Worm (Caenorhabditis elegans) whole organism, L4 larva: ENCODE measurements around the gene F26F2.3.
A peak's percentile ranks its signal among the peaks of the same experiment; 100 is the strongest.

Source experiments
- D1046.2 ChIP-seq: fragments of 200-800 bp; sonication (Bioruptor generic); IDR thresholded peaks from 2 replicates; pipeline ENCODE4 v1.3.6; 2022; ENCODE audit warnings: missing genetic modification characterization, missing compliant biosample characterization
- F44E2.7 ChIP-seq: fragments of 200-800 bp; sonication (Bioruptor generic); IDR thresholded peaks from 2 replicates; pipeline ENCODE4 v2.1.2; 2022; ENCODE audit warnings: missing genetic modification characterization, missing compliant biosample characterization
- F49E8.2 ChIP-seq: sonication (generic microtip); optimal IDR thresholded peaks from 2 replicates; lab custom pipeline; 2016; ENCODE audit warnings: missing compliant biosample characterization, mild to moderate bottlenecking, missing genetic modification characterization, borderline replicate concordance
- T26A8.4 ChIP-seq: fragments of 200-800 bp; sonication (Bioruptor generic); IDR thresholded peaks from 2 replicates; pipeline ENCODE4 v1.3.6; 2022; ENCODE audit warnings: missing genetic modification characterization, missing compliant biosample characterization
- Y48G9A.11 ChIP-seq: fragments of 200-800 bp; sonication (Bioruptor generic); IDR thresholded peaks from 2 replicates; pipeline ENCODE4 v1.3.6; 2022; ENCODE audit warnings: missing genetic modification reagents, missing genetic modification characterization, missing compliant biosample characterization
- Y5F2A.4 ChIP-seq: fragments of 200-800 bp; sonication (Bioruptor generic); optimal IDR thresholded peaks from 2 replicates; lab custom pipeline; 2018; ENCODE audit warnings: mild to moderate bottlenecking, missing genetic modification characterization, missing compliant biosample characterization
- Y75B8A.6 ChIP-seq: fragments of 200-800 bp; sonication (Bioruptor generic); IDR thresholded peaks from 2 replicates; pipeline ENCODE4 v1.3.6; 2022; ENCODE audit warnings: missing genetic modification reagents, missing genetic modification characterization, missing compliant biosample characterization
- ZK337.2 ChIP-seq: fragments of 200-800 bp; sonication (Bioruptor generic); IDR thresholded peaks from 2 replicates; pipeline ENCODE4 v1.3.6; 2022; ENCODE audit warnings: missing genetic modification reagents, missing genetic modification characterization, missing compliant biosample characterization
- aha-1 ChIP-seq: fragments of 150-350 bp; peaks from one replicate; lab custom pipeline; 2014; ENCODE audit warnings: missing biosample characterization, missing genetic modification characterization
- aly-2 ChIP-seq: sonication (generic microtip); optimal IDR thresholded peaks from 2 replicates; lab custom pipeline; 2018; ENCODE audit warnings: missing biosample characterization, missing genetic modification characterization
- ceh-32 ChIP-seq: sonication (generic microtip); optimal IDR thresholded peaks from 2 replicates; lab custom pipeline; 2016; ENCODE audit warnings: mild to moderate bottlenecking, missing genetic modification characterization, missing compliant biosample characterization; ENCODE audit not compliant: poor library complexity
- ceh-44 ChIP-seq: fragments of 200-800 bp; sonication (Bioruptor generic); IDR thresholded peaks from 2 replicates; pipeline ENCODE4 v1.3.6; 2022; ENCODE audit warnings: missing genetic modification reagents, missing genetic modification characterization, missing compliant biosample characterization
- ceh-82 ChIP-seq: sonication (generic microtip); optimal IDR thresholded peaks from 2 replicates; lab custom pipeline; 2017; ENCODE audit warnings: missing biosample characterization, missing genetic modification characterization
- ctbp-1 ChIP-seq: fragments of 200-800 bp; sonication (Bioruptor generic); IDR thresholded peaks from 2 replicates; pipeline ENCODE4 v1.3.6; 2022; ENCODE audit warnings: missing genetic modification reagents, missing genetic modification characterization, missing compliant biosample characterization
- daf-12 ChIP-seq: fragments of 150-350 bp; optimal IDR thresholded peaks from 2 replicates; lab custom pipeline; 2014; ENCODE audit warnings: missing biosample characterization, missing genetic modification reagents, missing genetic modification characterization
- dmd-8 ChIP-seq: fragments of 200-800 bp; sonication (Bioruptor generic); IDR thresholded peaks from 2 replicates; pipeline ENCODE4 v1.3.6; 2022; ENCODE audit warnings: missing genetic modification characterization, missing compliant biosample characterization
- dmd-9 ChIP-seq: fragments of 200-800 bp; sonication (Bioruptor generic); IDR thresholded peaks from 2 replicates; pipeline ENCODE4 v1.3.6; 2022; ENCODE audit warnings: missing genetic modification reagents, missing genetic modification characterization, missing compliant biosample characterization
- egl-43 ChIP-seq: fragments of 200-800 bp; sonication (Bioruptor generic); IDR thresholded peaks from 2 replicates; pipeline ENCODE4 v1.3.6; 2022; ENCODE audit warnings: missing genetic modification reagents, missing genetic modification characterization, missing compliant biosample characterization
- fkh-10 ChIP-seq: fragments of 150-350 bp; optimal IDR thresholded peaks from 2 replicates; lab custom pipeline; 2014; ENCODE audit warnings: missing biosample characterization, missing genetic modification reagents, missing genetic modification characterization
- gei-8 ChIP-seq: fragments of 200-800 bp; sonication (Bioruptor generic); optimal IDR thresholded peaks from 2 replicates; lab custom pipeline; 2018; ENCODE audit warnings: mild to moderate bottlenecking, missing genetic modification characterization, missing compliant biosample characterization
- lin-1 ChIP-seq: fragments of 200-800 bp; sonication (Bioruptor generic); IDR thresholded peaks from 2 replicates; pipeline ENCODE4 v1.3.6; 2022; ENCODE audit warnings: missing genetic modification reagents, missing genetic modification characterization, missing compliant biosample characterization
- lin-15B ChIP-seq: fragments of 150-350 bp; sonication (generic microtip); optimal IDR thresholded peaks from 3 replicates; lab custom pipeline; 2014; ENCODE audit warnings: missing biosample characterization, missing genetic modification characterization
- madf-5 ChIP-seq, 2 experiments: fragments of 200-800 bp; sonication (Bioruptor generic); IDR thresholded peaks; 2 replicates each; pipeline ENCODE4 v1.3.6; 2022; ENCODE audit warnings: missing compliant biosample characterization in 2 of 2, missing genetic modification characterization in 2 of 2
- mep-1 ChIP-seq: fragments of 150-350 bp; sonication (generic microtip); optimal IDR thresholded peaks from 3 replicates; lab custom pipeline; 2014; ENCODE audit warnings: missing biosample characterization, missing genetic modification characterization
- nhr-102 ChIP-seq: sonication (generic microtip); optimal IDR thresholded peaks from 2 replicates; lab custom pipeline; 2016; ENCODE audit warnings: mild to moderate bottlenecking, missing genetic modification characterization, moderate library complexity, missing compliant biosample characterization
- nhr-237 ChIP-seq: sonication (generic microtip); optimal IDR thresholded peaks from 2 replicates; lab custom pipeline; 2017; ENCODE audit warnings: missing biosample characterization, missing genetic modification characterization
- nhr-25 ChIP-seq: sonication (generic microtip); optimal IDR thresholded peaks from 2 replicates; lab custom pipeline; 2017; ENCODE audit warnings: missing genetic modification characterization, mild to moderate bottlenecking, missing compliant biosample characterization, antibody characterized with exemption, moderate library complexity, borderline replicate concordance; ENCODE audit not compliant: insufficient read depth
- nhr-42 ChIP-seq: fragments of 200-800 bp; sonication (Bioruptor generic); IDR thresholded peaks from 2 replicates; pipeline ENCODE4 v1.3.6; 2022; ENCODE audit warnings: missing genetic modification characterization, missing compliant biosample characterization
- nhr-48 ChIP-seq: sonication (generic microtip); optimal IDR thresholded peaks from 2 replicates; lab custom pipeline; 2016; ENCODE audit warnings: mild to moderate bottlenecking, missing genetic modification characterization, missing compliant biosample characterization
- nhr-77 ChIP-seq: fragments of 150-350 bp; optimal IDR thresholded peaks from 2 replicates; lab custom pipeline; 2014; ENCODE audit warnings: missing biosample characterization, missing genetic modification characterization
- sdz-12 ChIP-seq: fragments of 200-800 bp; sonication (Bioruptor generic); optimal IDR thresholded peaks from 2 replicates; lab custom pipeline; 2018; ENCODE audit warnings: mild to moderate bottlenecking, missing genetic modification characterization, missing compliant biosample characterization
- set-16 ChIP-seq: fragments of 200-800 bp; sonication (Bioruptor generic); IDR thresholded peaks from 2 replicates; pipeline ENCODE4 v1.3.6; 2022; ENCODE audit warnings: missing genetic modification reagents, missing genetic modification characterization, missing compliant biosample characterization
- tra-1 ChIP-seq: fragments of 200-800 bp; sonication (Bioruptor generic); IDR thresholded peaks from 2 replicates; pipeline ENCODE4 v1.3.6; 2022; ENCODE audit warnings: missing genetic modification reagents, missing genetic modification characterization, missing compliant biosample characterization
- unc-62 ChIP-seq, 3 experiments: fragments of 150-350 bp in 1 of 3; sonication (generic microtip); optimal IDR thresholded peaks in 2 of 3; peaks in 1 of 3; 1 replicate in 1 of 3; 2 replicates in 2 of 3; lab custom pipeline; 2014 to 2017; ENCODE audit warnings: missing biosample characterization in 3 of 3, missing genetic modification characterization in 3 of 3, missing genetic modification reagents in 3 of 3, missing genotype in 1 of 3
- zfp-3 ChIP-seq: fragments of 200-800 bp; sonication (Bioruptor generic); conservative IDR thresholded peaks from 2 replicates; pipeline ENCODE4 v1.3.6; 2022; ENCODE audit warnings: missing genetic modification reagents, missing genetic modification characterization, missing compliant biosample characterization

The F26F2.3 gene

ce11 chrV:20604606-20605155, 38.3 kb upstream of the F26F2.3 start, which contains the start of gene ttr-57:
TSS of gene ttr-57 (plus strand) at chrV:20605105.
- TF ChIP-seq F44E2.7 (0 out of 2 replicates have a peak, but pooled peaks have one; percentile 69), egl-43 (0 out of 2 replicates have a peak, but pooled peaks have one; percentile 36), aly-2 (no peak), nhr-42 (GFP tag; lab: Robert Waterston, UW) (0 out of 2 replicates have a peak, but pooled peaks have one; percentile 35), Y75B8A.6 (GFP tag; lab: Robert Waterston, UW) (no peak), set-16 (GFP tag; lab: Robert Waterston, UW) (peak; percentile 86)

- no peak for TF ChIP-seq F49E8.2 (tag; lab: Kevin White, UChicago)
- TF ChIP-seq unc-62 (GFP tag; optimal IDR thresholded peaks at IDR 0.05 in 1 of 2; lab: Kevin White, UChicago): peak in 1 of 2 experiments; percentile 14
- TF ChIP-seq unc-62 (tag; optimal IDR thresholded peaks at IDR 0.05; lab: Kevin White, UChicago): no peak
These were observed 36.7 kb upstream of the F26F2.3 start, which contains the start of gene ttr-11 for ce11 chrV:20603014-20603413. TSS of gene ttr-11 (plus strand) at chrV:20603314.

ce11 chrV:20600704-20601103, 34.4 kb upstream of the F26F2.3 start:
- TF ChIP-seq F44E2.7: 0 out of 2 replicates have a peak, but pooled peaks have one; percentile 31
- peak; percentile 76; the same call in 1 of the 2 replicates for TF ChIP-seq set-16 (GFP tag; lab: Robert Waterston, UW)
- TF ChIP-seq nhr-237 (tag; lab: Kevin White, UChicago): no peak
- TF ChIP-seq, all 104 proteins: peak for 2

- TF ChIP-seq ZK337.2 (GFP tag; lab: Robert Waterston, UW) (no peak), sdz-12 (GFP tag; lab: Kevin White, UChicago) (no peak), lin-15B (tag; lab: Kevin White, UChicago) (no peak), dmd-8 (GFP tag; lab: Robert Waterston, UW) (no peak), ctbp-1 (no peak), aha-1 (tag; lab: Kevin White, UChicago) (no peak), lin-1 (GFP tag; lab: Robert Waterston, UW) (no peak), ceh-32 (tag; lab: Kevin White, UChicago) (no peak)
These were observed 33.4 kb upstream of the F26F2.3 start, which contains the start of gene col-163 for ce11 chrV:20599795-20600194. TSS of gene col-163 (plus strand) at chrV:20600095.

- TF ChIP-seq madf-5 (GFP tag; IDR thresholded peaks at IDR 0.05; lab: Robert Waterston, UW): no peak
- TF ChIP-seq zfp-3 (GFP tag; lab: Robert Waterston, UW): no peak
- TF ChIP-seq nhr-48 (tag; lab: Kevin White, UChicago): no peak
- TF ChIP-seq Y48G9A.11 (GFP tag; lab: Robert Waterston, UW): no peak
- TF ChIP-seq nhr-237 (tag; lab: Kevin White, UChicago): no peak
- TF ChIP-seq Y5F2A.4 (GFP tag; lab: Kevin White, UChicago): no peak
- TF ChIP-seq nhr-102 (tag; lab: Kevin White, UChicago): no peak
- no peak for TF ChIP-seq nhr-77 (tag; lab: Kevin White, UChicago)
- TF ChIP-seq dmd-9 (GFP tag; lab: Robert Waterston, UW): no peak
- TF ChIP-seq daf-12 (tag; lab: Kevin White, UChicago): no peak
- TF ChIP-seq aha-1 (tag; lab: Kevin White, UChicago): no peak
- no peak for TF ChIP-seq dmd-8 (GFP tag; lab: Robert Waterston, UW)
- no peak for TF ChIP-seq D1046.2 (GFP tag; lab: Robert Waterston, UW)
- TF ChIP-seq nhr-25 (tag; lab: Kevin White, UChicago): no peak
- no peak for TF ChIP-seq ceh-32 (tag; lab: Kevin White, UChicago)
These were observed 30.7 kb upstream of the F26F2.3 start, which contains the start of gene F46B3.1 for ce11 chrV:20597076-20597475. TSS of gene F46B3.1 (minus strand) at chrV:20597176.

- TF ChIP-seq gei-8 (GFP tag; lab: Kevin White, UChicago) (no peak), mep-1 (no peak), ceh-82 (tag; lab: Kevin White, UChicago) (no peak), T26A8.4 (no peak), dmd-9 (GFP tag; lab: Robert Waterston, UW) (no peak), fkh-10 (GFP tag; lab: Kevin White, UChicago) (no peak), sdz-12 (GFP tag; lab: Kevin White, UChicago) (no peak), tra-1 (GFP tag; lab: Robert Waterston, UW) (no peak), ceh-44 (GFP tag; lab: Robert Waterston, UW) (no peak), nhr-25 (tag; lab: Kevin White, UChicago) (no peak), F49E8.2 (tag; lab: Kevin White, UChicago) (no peak)
These were observed 29.3 kb upstream of the F26F2.3 start, which contains the start of gene F26F2.11 for ce11 chrV:20595653-20596052. TSS of gene F26F2.11 (minus strand) at chrV:20595753.
